Worm (Caenorhabditis elegans) whole organism, L4/young adult: Measurements from ENCODE around the gene hdl-1.

Experiments used
- W03F9.2 ChIP-seq: fragments of 150-350 bp; optimal IDR thresholded peaks from 2 replicates; lab custom pipeline; 2014; ENCODE audit warnings: missing biosample characterization, missing genetic modification characterization
- him-1 ChIP-seq: sonication (generic microtip); optimal IDR thresholded peaks from 2 replicates; lab custom pipeline; 2016; ENCODE audit warnings: missing genotype, missing genetic modification reagents, missing genetic modification characterization, missing compliant biosample characterization

DNA sequence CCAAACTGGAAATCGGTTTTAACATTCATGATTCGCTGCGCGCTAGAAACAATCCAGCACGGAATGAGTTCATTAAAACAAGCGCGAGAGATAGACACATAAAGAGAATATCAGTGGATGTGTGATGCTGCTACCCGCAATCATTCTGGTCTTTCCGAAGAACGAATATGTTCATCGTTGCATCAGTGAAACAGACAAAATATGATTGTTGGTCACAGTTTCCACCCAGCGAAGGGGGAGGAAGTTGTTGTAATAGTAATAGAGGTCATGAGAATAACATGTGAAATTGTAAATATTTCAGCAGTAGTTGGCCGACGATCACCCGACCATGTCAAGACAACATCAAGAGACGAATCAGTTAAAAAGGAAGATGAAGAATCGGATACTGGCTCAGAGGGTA lies 48.4 kb downstream of the hdl-1 start:
- TF ChIP-seq W03F9.2 (tag; lab: Kevin White, UChicago) = no peak
- no peak for TF ChIP-seq him-1 (tag; lab: Kevin White, UChicago)
